Fruit fly (Drosophila melanogaster): ENCODE results near the gene mthl6.

mthl6 gene

DNA sequence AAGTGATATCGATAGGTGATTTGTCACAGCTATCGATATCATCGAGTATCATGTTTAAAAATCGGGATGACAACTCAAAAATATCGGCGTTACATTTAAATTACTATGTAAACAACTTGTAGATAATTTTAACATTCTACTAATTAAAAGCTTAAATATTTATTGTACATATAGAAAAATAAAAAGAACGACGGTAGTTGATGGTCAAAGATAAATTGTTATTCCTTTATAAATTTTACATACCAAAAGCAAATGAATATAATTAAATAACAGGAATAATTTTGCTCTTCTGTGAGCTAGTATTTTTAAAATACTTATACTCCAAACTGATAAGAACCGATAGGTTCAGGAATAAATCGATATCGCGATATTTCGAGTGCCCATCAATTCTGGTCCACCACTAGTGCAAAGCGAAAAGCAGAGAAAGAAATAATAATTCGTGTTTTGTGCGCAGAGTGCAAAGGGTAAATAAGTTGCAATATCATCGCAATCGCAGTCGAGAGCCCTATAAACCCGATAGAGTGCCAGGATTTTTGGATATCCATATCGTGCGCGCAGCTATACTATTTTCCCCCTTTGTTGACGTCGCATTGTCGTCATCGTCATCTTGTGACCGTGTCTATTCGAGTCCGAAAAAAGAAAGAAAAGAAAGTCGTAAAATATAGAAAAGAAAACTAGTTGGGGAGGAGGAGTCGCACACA is 42.8 kb downstream of the mthl6 start, which contains the start of gene lqf:
TSS of gene lqf (plus strand) at position 401 of the 701 bp plus-strand sequence.
- no peak for TF ChIP-seq bab1 (GFP tag; optimal IDR thresholded peaks at IDR 0.05)
- TF ChIP-seq CG11617 (GFP tag; optimal IDR thresholded peaks at IDR 0.05), result no peak
- peak in 1 of 2 experiments; percentile 66 for TF ChIP-seq cnc (optimal IDR thresholded peaks at IDR 0.05)
- peak; percentile 4 for TF ChIP-seq Hr96 (GFP tag; optimal IDR thresholded peaks at IDR 0.05)
- peak; percentile 38 for TF ChIP-seq CG7101 (tag; optimal IDR thresholded peaks at IDR 0.05)
- TF ChIP-seq toe (GFP tag; optimal IDR thresholded peaks at IDR 0.05), result peak; percentile 51
- TF ChIP-seq kay (GFP tag; ENCODE audit: borderline replicate concordance), result peak; percentile 68
- no peak for TF ChIP-seq CG33017 (tag; optimal IDR thresholded peaks at IDR 0.05)
- TF ChIP-seq CG14711 (tag; optimal IDR thresholded peaks at IDR 0.05), result peak; percentile 45
- TF ChIP-seq CG12768 (GFP tag; optimal IDR thresholded peaks at IDR 0.05), result peak; percentile 24

dm6 chr3L:7529081-7530021 is 43.6 kb downstream of the mthl6 start:
- TF ChIP-seq bab1 (GFP tag; optimal IDR thresholded peaks at IDR 0.05) (no peak), cic (GFP tag; optimal IDR thresholded peaks at IDR 0.05) (peak; percentile 96), CG33017 (tag; optimal IDR thresholded peaks at IDR 0.05) (no peak), Crg-1 (GFP tag; optimal IDR thresholded peaks at IDR 0.05) (no peak), tj (GFP tag; optimal IDR thresholded peaks at IDR 0.05) (peak; percentile 42), Mnt (GFP tag; optimal IDR thresholded peaks at IDR 0.05) (no peak), pad (GFP tag; optimal IDR thresholded peaks at IDR 0.05) (peak; percentile 60), CG5204 (GFP tag; optimal IDR thresholded peaks at IDR 0.05) (no peak), CG1620 (GFP tag; optimal IDR thresholded peaks at IDR 0.05) (no peak), CG7101 (tag; optimal IDR thresholded peaks at IDR 0.05) (no peak), CG14711 (tag; optimal IDR thresholded peaks at IDR 0.05) (peak; percentile 83), cnc (optimal IDR thresholded peaks at IDR 0.05) (no peak), Hr96 (GFP tag; optimal IDR thresholded peaks at IDR 0.05) (peak; percentile 19), Clk (GFP tag; optimal IDR thresholded peaks at IDR 0.05) (peak; percentile 20), ovo (GFP tag; optimal IDR thresholded peaks at IDR 0.05) (peak; percentile 95), toe (GFP tag; optimal IDR thresholded peaks at IDR 0.05) (no peak), CG11617 (GFP tag; optimal IDR thresholded peaks at IDR 0.05) (no peak), kay (GFP tag; ENCODE audit: borderline replicate concordance) (peak; percentile 99), CG7045 (GFP tag; optimal IDR thresholded peaks at IDR 0.05) (no peak), CG12768 (GFP tag; optimal IDR thresholded peaks at IDR 0.05) (peak; percentile 20)

DNA sequence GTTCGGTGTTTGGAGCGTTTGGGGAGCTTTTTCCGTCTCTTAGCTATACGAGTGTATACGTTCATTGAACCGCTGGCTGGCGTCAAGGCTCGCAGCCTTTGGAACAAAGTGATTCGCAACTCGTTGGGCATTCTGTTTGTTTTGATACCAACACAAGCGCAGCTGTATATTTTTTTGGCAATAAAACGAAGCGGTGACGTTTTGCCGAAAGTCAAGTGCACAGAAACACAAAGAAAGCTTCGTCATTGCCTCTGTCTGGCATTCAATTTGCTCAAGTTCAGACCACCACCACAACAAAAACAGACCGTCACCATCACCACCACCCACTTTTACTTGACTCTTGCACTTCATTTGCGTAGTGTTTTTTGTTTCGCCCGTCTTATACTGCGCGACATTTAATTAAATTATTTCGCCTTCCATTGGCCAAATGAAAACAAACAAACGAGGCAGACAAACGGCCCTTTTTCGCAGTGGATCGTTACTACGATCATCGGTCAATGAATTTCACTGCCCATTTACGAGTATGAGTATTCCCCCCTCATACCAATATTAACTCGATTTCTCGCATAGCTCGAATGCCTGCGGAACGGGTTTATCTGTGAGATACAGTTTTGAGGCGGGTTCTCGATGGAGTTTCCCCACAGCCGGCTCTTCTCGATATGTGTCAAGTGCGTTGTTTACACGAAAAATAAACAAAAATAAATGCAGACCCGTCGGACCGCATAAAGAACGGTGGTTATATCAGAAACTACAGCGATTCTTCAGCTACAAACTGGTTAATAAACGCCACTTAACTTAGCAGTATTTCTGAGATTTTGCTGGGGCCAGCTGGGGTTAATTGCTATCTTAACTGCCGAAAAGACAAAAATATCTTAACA is 44.9 kb downstream of the mthl6 start:
- no peak for TF ChIP-seq ovo (GFP tag; optimal IDR thresholded peaks at IDR 0.05)
- TF ChIP-seq CG11617 (GFP tag; optimal IDR thresholded peaks at IDR 0.05), result no peak
- TF ChIP-seq cic (GFP tag; optimal IDR thresholded peaks at IDR 0.05), result peak; percentile 41
